Worm (Caenorhabditis elegans): ENCODE measurements around the gene str-249.

Gene str-249

ce11 chrIV:7167983-7168760, 18.5 kb downstream of the str-249 start, which contains the start of gene skr-16:
TSS of gene skr-16 (plus strand) at chrIV:7168710.
- TF ChIP-seq ceh-39 (tag; optimal IDR thresholded peaks at IDR 0.05) (peak; percentile 56), lin-13 (tag; optimal IDR thresholded peaks at IDR 0.05) (peak; percentile 4), cnd-1 (tag; optimal IDR thresholded peaks at IDR 0.05) (peak; percentile 55), ces-1 (GFP tag; optimal IDR thresholded peaks at IDR 0.05) (no peak), lsy-2 (tag; optimal IDR thresholded peaks at IDR 0.05) (peak; percentile 29), M03D4.4 (tag; optimal IDR thresholded peaks at IDR 0.05) (no peak)

DNA sequence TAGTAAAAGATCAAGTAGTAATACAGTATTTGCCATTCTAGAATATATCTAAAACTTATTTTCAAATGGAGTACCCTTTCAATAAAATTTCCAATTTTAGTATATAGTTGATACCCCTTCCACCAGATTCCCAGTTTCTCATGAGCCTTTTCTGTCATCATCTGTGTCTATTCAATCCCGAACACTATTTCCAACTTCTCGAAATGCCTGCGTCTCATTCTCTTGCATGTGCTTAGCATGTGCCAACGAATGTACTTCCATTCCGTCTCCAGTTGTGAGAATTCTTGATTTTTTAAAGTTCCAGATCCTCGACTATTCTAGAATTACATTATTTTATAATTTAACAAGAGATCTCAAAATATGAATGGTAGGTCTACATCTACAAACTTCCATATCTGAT, 20.1 kb downstream of the str-249 start, which contains the start of gene C42D4.18:
C42D4.18 (plus strand) TSS at position 231 of the 400 bp plus-strand sequence.
- no peak for TF ChIP-seq pha-4 (tag; optimal IDR thresholded peaks at IDR 0.05)
- no peak for TF ChIP-seq sptf-1 (tag; optimal IDR thresholded peaks at IDR 0.05)
- no peak for TF ChIP-seq snpc-4 (tag; optimal IDR thresholded peaks at IDR 0.05)
- no peak for TF ChIP-seq sem-2 (GFP tag; optimal IDR thresholded peaks at IDR 0.05)
- no peak for TF ChIP-seq ham-2 (GFP tag; optimal IDR thresholded peaks at IDR 0.05)
- TF ChIP-seq elt-3 (tag; optimal IDR thresholded peaks at IDR 0.05): no peak
- no peak for TF ChIP-seq blmp-1 (tag; optimal IDR thresholded peaks at IDR 0.05)
- no peak for TF ChIP-seq mls-2 (tag; optimal IDR thresholded peaks at IDR 0.05)
- TF ChIP-seq lin-32 (GFP tag; optimal IDR thresholded peaks at IDR 0.05): no peak
- no peak for TF ChIP-seq cnd-1 (tag; optimal IDR thresholded peaks at IDR 0.05)
- no peak for TF ChIP-seq lsy-2 (tag; optimal IDR thresholded peaks at IDR 0.05)
- TF ChIP-seq ceh-39 (tag; optimal IDR thresholded peaks at IDR 0.05): no peak
- TF ChIP-seq tbx-8 (GFP tag; optimal IDR thresholded peaks at IDR 0.05): no peak
- no peak for TF ChIP-seq hlh-1 (tag; optimal IDR thresholded peaks at IDR 0.05)
- TF ChIP-seq M03D4.4 (tag; optimal IDR thresholded peaks at IDR 0.05): no peak
- no peak for TF ChIP-seq drap-1 (GFP tag; optimal IDR thresholded peaks at IDR 0.05)
- TF ChIP-seq flh-1 (GFP tag; optimal IDR thresholded peaks at IDR 0.05): no peak

- TF ChIP-seq nhr-28 (tag; optimal IDR thresholded peaks at IDR 0.05): no peak
- TF ChIP-seq elt-3 (tag; optimal IDR thresholded peaks at IDR 0.05): peak; percentile 10
- TF ChIP-seq lsy-2 (tag; optimal IDR thresholded peaks at IDR 0.05): peak; percentile 33
Measured at ce11 chrIV:7165723-7166122, 20.9 kb downstream of the str-249 start, which contains the start of gene rpc-1. TSS of gene rpc-1 (minus strand) at chrIV:7165748.

DNA sequence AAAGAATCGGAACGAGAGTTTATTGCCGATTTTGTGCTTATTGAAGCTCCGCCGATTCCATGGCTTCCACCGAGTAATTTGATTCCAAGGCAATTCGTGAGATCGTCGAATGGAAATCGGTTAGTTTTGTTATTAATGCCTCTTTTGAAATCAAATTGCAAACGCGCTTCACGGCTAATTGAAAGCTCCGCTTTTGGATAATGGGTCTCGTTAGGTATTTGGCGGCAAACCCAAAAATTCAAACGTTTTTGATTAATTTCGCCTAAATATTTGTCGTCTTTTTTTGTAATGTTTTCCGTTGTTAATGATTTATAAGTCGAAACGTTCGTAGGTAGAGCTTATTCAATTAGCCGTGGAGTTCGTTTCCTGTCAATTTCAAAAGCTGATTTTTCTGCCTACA, 27.1 kb downstream of the str-249 start:
- TF ChIP-seq sptf-1 (tag; optimal IDR thresholded peaks at IDR 0.05) (no peak), ceh-39 (tag; optimal IDR thresholded peaks at IDR 0.05) (no peak), unc-62 (GFP tag; optimal IDR thresholded peaks at IDR 0.05) (no peak), lin-13 (tag; optimal IDR thresholded peaks at IDR 0.05) (no peak), nhr-237 (tag; optimal IDR thresholded peaks at IDR 0.05) (no peak), elt-1 (tag; optimal IDR thresholded peaks at IDR 0.05; ENCODE audit: borderline replicate concordance, insufficient read depth) (no peak), nhr-76 (tag; optimal IDR thresholded peaks at IDR 0.05) (no peak), cnd-1 (tag; optimal IDR thresholded peaks at IDR 0.05) (no peak), elt-3 (tag; optimal IDR thresholded peaks at IDR 0.05) (no peak), tbx-8 (GFP tag; optimal IDR thresholded peaks at IDR 0.05) (no peak), nhr-12 (tag; optimal IDR thresholded peaks at IDR 0.05) (no peak), flh-1 (GFP tag; optimal IDR thresholded peaks at IDR 0.05) (no peak), sem-2 (GFP tag; optimal IDR thresholded peaks at IDR 0.05) (no peak), mls-2 (tag; optimal IDR thresholded peaks at IDR 0.05) (no peak), ztf-11 (tag; optimal IDR thresholded peaks at IDR 0.05) (no peak), ham-2 (GFP tag; optimal IDR thresholded peaks at IDR 0.05) (no peak), blmp-1 (tag; optimal IDR thresholded peaks at IDR 0.05) (no peak), snpc-4 (tag; optimal IDR thresholded peaks at IDR 0.05) (no peak), ceh-43 (GFP tag; optimal IDR thresholded peaks at IDR 0.05) (no peak), hlh-1 (tag; optimal IDR thresholded peaks at IDR 0.05) (no peak)

DNA sequence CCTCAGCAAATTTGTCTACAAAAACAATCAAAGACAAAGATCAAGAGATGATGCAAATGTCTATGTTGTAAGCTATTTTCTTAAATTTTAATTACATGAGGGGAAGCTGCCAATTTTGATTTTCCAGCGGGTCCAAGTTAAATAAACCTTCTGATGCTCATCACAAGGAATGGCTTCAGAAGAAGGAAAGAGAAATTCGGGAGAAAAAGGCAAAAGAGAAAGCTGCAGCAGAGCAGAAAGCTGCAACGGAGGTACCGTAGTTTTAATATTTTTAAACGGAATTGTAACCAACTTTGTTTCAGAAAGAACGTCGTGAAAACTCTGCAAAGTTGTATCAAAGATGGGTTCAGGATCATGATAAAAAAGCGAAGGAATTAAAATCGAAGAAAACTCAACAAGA, 28.5 kb downstream of the str-249 start:
- no peak for TF ChIP-seq blmp-1 (tag; optimal IDR thresholded peaks at IDR 0.05)
- TF ChIP-seq sem-2 (GFP tag; optimal IDR thresholded peaks at IDR 0.05): no peak
- TF ChIP-seq lsy-2 (tag; optimal IDR thresholded peaks at IDR 0.05): no peak
- no peak for TF ChIP-seq sptf-1 (tag; optimal IDR thresholded peaks at IDR 0.05)
- no peak for TF ChIP-seq nhr-12 (tag; optimal IDR thresholded peaks at IDR 0.05)
- no peak for TF ChIP-seq mep-1 (tag; optimal IDR thresholded peaks at IDR 0.05)
- no peak for TF ChIP-seq bed-3 (GFP tag; optimal IDR thresholded peaks at IDR 0.05)
- no peak for TF ChIP-seq pha-4 (tag; optimal IDR thresholded peaks at IDR 0.05)
- no peak for TF ChIP-seq zip-8 (tag; optimal IDR thresholded peaks at IDR 0.05)
- TF ChIP-seq unc-39 (tag; optimal IDR thresholded peaks at IDR 0.05): no peak
- no peak for TF ChIP-seq unc-62 (GFP tag; optimal IDR thresholded peaks at IDR 0.05)
- no peak for TF ChIP-seq ceh-39 (tag; optimal IDR thresholded peaks at IDR 0.05)
- no peak for TF ChIP-seq cnd-1 (tag; optimal IDR thresholded peaks at IDR 0.05)
- TF ChIP-seq lin-13 (tag; optimal IDR thresholded peaks at IDR 0.05): no peak
- TF ChIP-seq tbx-8 (GFP tag; optimal IDR thresholded peaks at IDR 0.05): no peak
- no peak for TF ChIP-seq ham-2 (GFP tag; optimal IDR thresholded peaks at IDR 0.05)
- no peak for TF ChIP-seq nhr-237 (tag; optimal IDR thresholded peaks at IDR 0.05)
- TF ChIP-seq flh-1 (GFP tag; optimal IDR thresholded peaks at IDR 0.05): no peak
- TF ChIP-seq ceh-43 (GFP tag; optimal IDR thresholded peaks at IDR 0.05): no peak

All from whole organism, mixed stage, embryonic.